ENCODE assay signal across 4 fruit fly cellular contexts in genomic region chr3R:10498620-10499019, dm6.
TF ChIP-seq lines count a peak whose summit lies in the region.

No protein-coding gene starts in this region.

- no peak for TF ChIP-seq CTCF in whole organism, embryonic (GFP tag; optimal IDR thresholded peaks at IDR 0.05; lab: Kevin White, UChicago)

TF ChIP-seq in whole organism, embryonic, 481 proteins besides CTCF, POLR2A, EP300 and RAD21 (continues in another document):
- TF ChIP-seq grn (GFP tag; optimal IDR thresholded peaks at IDR 0.05; lab: Kevin White, UChicago): no peak
- peak; percentile 21 for TF ChIP-seq CG4820 (GFP tag; optimal IDR thresholded peaks at IDR 0.05; lab: Kevin White, UChicago)
- no peak for TF ChIP-seq repo (GFP tag; optimal IDR thresholded peaks at IDR 0.05; lab: Kevin White, UChicago)
- TF ChIP-seq Camta (GFP tag; optimal IDR thresholded peaks at IDR 0.05; lab: Kevin White, UChicago): no peak
- TF ChIP-seq CG1647 (GFP tag; optimal IDR thresholded peaks at IDR 0.05; lab: Kevin White, UChicago): no peak
- no peak for TF ChIP-seq CG2129 (GFP tag; IDR thresholded peaks at IDR 0.05; lab: Robert Waterston, UW; ENCODE audit: partially characterized antibody)
- no peak for TF ChIP-seq run (tag; optimal IDR thresholded peaks at IDR 0.05; lab: Kevin White, UChicago)
- TF ChIP-seq odd (GFP tag; optimal IDR thresholded peaks at IDR 0.05; lab: Kevin White, UChicago): no peak
- TF ChIP-seq CG13424 (tag; optimal IDR thresholded peaks at IDR 0.05; lab: Kevin White, UChicago): peak; percentile 29
- no peak for TF ChIP-seq lmd (GFP tag; IDR thresholded peaks at IDR 0.05; lab: Robert Waterston, UW)
- no peak for TF ChIP-seq Dek (tag; optimal IDR thresholded peaks at IDR 0.05; lab: Kevin White, UChicago)
- TF ChIP-seq nerfin-1 (tag; optimal IDR thresholded peaks at IDR 0.05; lab: Kevin White, UChicago): peak; percentile 12
- no peak for TF ChIP-seq dm (GFP tag; optimal IDR thresholded peaks at IDR 0.05; lab: Kevin White, UChicago)
- peak; percentile 17 for TF ChIP-seq CoRest (tag; optimal IDR thresholded peaks at IDR 0.05; lab: Kevin White, UChicago)
- TF ChIP-seq CG10366 (GFP tag; IDR thresholded peaks at IDR 0.05; lab: Robert Waterston, UW): no peak
- TF ChIP-seq GATAe (GFP tag; conservative IDR thresholded peaks at IDR 0.05; lab: Robert Waterston, UW): no peak
- TF ChIP-seq ap (GFP tag; IDR thresholded peaks at IDR 0.05; lab: Robert Waterston, UW): no peak
- peak; percentile 15 for TF ChIP-seq Hmr (GFP tag; optimal IDR thresholded peaks at IDR 0.05; lab: Kevin White, UChicago)
- no peak for TF ChIP-seq HLH4C (GFP tag; IDR thresholded peaks at IDR 0.05; lab: Robert Waterston, UW; ENCODE audit: partially characterized antibody)
- no peak for TF ChIP-seq CG5245 (GFP tag; optimal IDR thresholded peaks at IDR 0.05; lab: Kevin White, UChicago)
- no peak for TF ChIP-seq Ets97D (GFP tag; optimal IDR thresholded peaks at IDR 0.05; lab: Kevin White, UChicago)
- no peak for TF ChIP-seq CG12659 (GFP tag; optimal IDR thresholded peaks at IDR 0.05; lab: Kevin White, UChicago)
- peak; percentile 27 for TF ChIP-seq Sox102F (GFP tag; optimal IDR thresholded peaks at IDR 0.05; lab: Kevin White, UChicago)

TF ChIP-seq in whole organism, prepupa, 60 proteins besides CTCF, POLR2A, EP300 and RAD21:
- TF ChIP-seq CG8632 (GFP tag; optimal IDR thresholded peaks at IDR 0.05; lab: Kevin White, UChicago) (no peak), Met (GFP tag; optimal IDR thresholded peaks at IDR 0.05; lab: Kevin White, UChicago) (peak; percentile 38), topi (GFP tag; optimal IDR thresholded peaks at IDR 0.05; lab: Kevin White, UChicago) (peak; percentile 9), Sox102F (GFP tag; optimal IDR thresholded peaks at IDR 0.05; lab: Kevin White, UChicago) (peak; percentile 27), Smox (GFP tag; optimal IDR thresholded peaks at IDR 0.05; lab: Kevin White, UChicago) (peak; percentile 15), Hr38 (GFP tag; optimal IDR thresholded peaks at IDR 0.05; lab: Kevin White, UChicago) (no peak), esn (GFP tag; optimal IDR thresholded peaks at IDR 0.05; lab: Kevin White, UChicago) (peak; percentile 4), Hr39 (GFP tag; optimal IDR thresholded peaks at IDR 0.05; lab: Kevin White, UChicago) (peak; percentile 7), CG10631 (GFP tag; optimal IDR thresholded peaks at IDR 0.05; lab: Kevin White, UChicago) (no peak), CG31627 (GFP tag; optimal IDR thresholded peaks at IDR 0.05; lab: Kevin White, UChicago) (peak; percentile 31), CG6808 (GFP tag; optimal IDR thresholded peaks at IDR 0.05; lab: Kevin White, UChicago) (no peak), Ets96B (tag; optimal IDR thresholded peaks at IDR 0.05; lab: Kevin White, UChicago) (peak; percentile 8), svp (GFP tag; lab: Kevin White, UChicago) (peak; percentile 69), Eip78C (GFP tag; lab: Kevin White, UChicago) (peak; percentile 53), Sox15 (GFP tag; optimal IDR thresholded peaks at IDR 0.05; lab: Kevin White, UChicago) (no peak), lz (GFP tag; optimal IDR thresholded peaks at IDR 0.05; lab: Kevin White, UChicago) (peak; percentile 22), CG6163 (GFP tag; IDR thresholded peaks at IDR 0.05; lab: Robert Waterston, UW) (peak; percentile 26; the same call in 1 of the 3 replicates), CG3919 (GFP tag; optimal IDR thresholded peaks at IDR 0.05; lab: Kevin White, UChicago) (no peak)

TF ChIP-seq in whole organism, pupa, 21 proteins besides CTCF, POLR2A, EP300 and RAD21:
- TF ChIP-seq CG17806 (tag; optimal IDR thresholded peaks at IDR 0.05; lab: Kevin White, UChicago) (no peak), CG8159 (tag; optimal IDR thresholded peaks at IDR 0.05; lab: Kevin White, UChicago) (peak; percentile 21), Pif1B (GFP tag; optimal IDR thresholded peaks at IDR 0.05; lab: Kevin White, UChicago) (no peak)

TF ChIP-seq in whole organism, wandering third instar larva, 38 proteins besides CTCF, POLR2A, EP300 and RAD21:
- TF ChIP-seq foxo (GFP tag; optimal IDR thresholded peaks at IDR 0.05; lab: Kevin White, UChicago) (peak in 1 of 2 experiments; percentile 50), OdsH (GFP tag; optimal IDR thresholded peaks at IDR 0.05; lab: Kevin White, UChicago) (peak; percentile 15), h (GFP tag; optimal IDR thresholded peaks at IDR 0.05; lab: Kevin White, UChicago) (peak; percentile 52), Dfd (GFP tag; optimal IDR thresholded peaks at IDR 0.05; lab: Kevin White, UChicago) (peak; percentile 57), Dif (GFP tag; optimal IDR thresholded peaks at IDR 0.05; lab: Kevin White, UChicago; ENCODE audit: partially characterized antibody) (no peak)

Comparison
In these comparisons a context has a peak if more than half of its experiments do, and no peak if none do; other contexts are left out.
1. Of the 7 proteins assayed by ChIP-seq in both whole organism, embryonic and whole organism, prepupa: peak only in whole organism, embryonic: Blimp-1; only in whole organism, prepupa: Hr39; in both: Sox102F; in neither: 4.